Worm (Caenorhabditis elegans) whole organism, dauer: ENCODE measurements around the gene F53C3.11.

Source experiments
- unc-62 ChIP-seq: sonication (generic microtip); optimal IDR thresholded peaks from 2 replicates; lab custom pipeline; 2017; ENCODE audit warnings: missing biosample characterization, missing genetic modification reagents, missing genetic modification characterization

Gene F53C3.11

ce11 chrII:3906615-3907190, at the start of gene F53C3.11, which contains the start of gene fbxb-103:
Gene F53C3.11 (minus strand): TSS chrII:3906715.
Gene fbxb-103 (plus strand): TSS chrII:3907140.
- no peak for TF ChIP-seq unc-62 (GFP tag; lab: Kevin White, UChicago)

- TF ChIP-seq unc-62 (GFP tag; lab: Kevin White, UChicago): no peak
These were observed 49.4 kb upstream of the F53C3.11 start for ce11 chrII:3955938-3956337.

- no peak for TF ChIP-seq unc-62 (GFP tag; lab: Kevin White, UChicago)
These were observed 48.3 kb upstream of the F53C3.11 start for ce11 chrII:3954838-3955237.

ce11 chrII:3954018-3954417, 47.5 kb upstream of the F53C3.11 start:
- no peak for TF ChIP-seq unc-62 (GFP tag; lab: Kevin White, UChicago)

ce11 chrII:3952967-3953366, 46.5 kb upstream of the F53C3.11 start:
- no peak for TF ChIP-seq unc-62 (GFP tag; lab: Kevin White, UChicago)

- TF ChIP-seq unc-62 (GFP tag; lab: Kevin White, UChicago): no peak
These were observed 45.9 kb upstream of the F53C3.11 start for ce11 chrII:3952368-3952767.

- no peak for TF ChIP-seq unc-62 (GFP tag; lab: Kevin White, UChicago)
These were observed 44.8 kb upstream of the F53C3.11 start for ce11 chrII:3951354-3951753.

ce11 chrII:3950077-3950476, 43.6 kb upstream of the F53C3.11 start, which contains the start of gene sea-2:
Gene sea-2 (plus strand): TSS chrII:3950377.
- TF ChIP-seq unc-62 (GFP tag; lab: Kevin White, UChicago): no peak

- TF ChIP-seq unc-62 (GFP tag; lab: Kevin White, UChicago): no peak
These were observed 42.0 kb upstream of the F53C3.11 start for ce11 chrII:3948507-3948906.

ce11 chrII:3947404-3947803, 40.9 kb upstream of the F53C3.11 start:
- no peak for TF ChIP-seq unc-62 (GFP tag; lab: Kevin White, UChicago)

- no peak for TF ChIP-seq unc-62 (GFP tag; lab: Kevin White, UChicago)
These were observed 29.5 kb upstream of the F53C3.11 start for ce11 chrII:3935990-3936389.

- no peak for TF ChIP-seq unc-62 (GFP tag; lab: Kevin White, UChicago)
These were observed 28.6 kb upstream of the F53C3.11 start for ce11 chrII:3935098-3935497.

ce11 chrII:3934085-3934484, 27.6 kb upstream of the F53C3.11 start, which contains the start of gene Y14H12B.1:
Gene Y14H12B.1 (plus strand): TSS chrII:3934447.
- TF ChIP-seq unc-62 (GFP tag; lab: Kevin White, UChicago): no peak

ce11 chrII:3933640-3934039, 27.1 kb upstream of the F53C3.11 start, which contains the start of gene Y14H12B.2:
Gene Y14H12B.2 (minus strand): TSS chrII:3933740.
- no peak for TF ChIP-seq unc-62 (GFP tag; lab: Kevin White, UChicago)

ce11 chrII:3931825-3932224, 25.3 kb upstream of the F53C3.11 start:
- no peak for TF ChIP-seq unc-62 (GFP tag; lab: Kevin White, UChicago)

- TF ChIP-seq unc-62 (GFP tag; lab: Kevin White, UChicago): no peak
These were observed 24.7 kb upstream of the F53C3.11 start for ce11 chrII:3931230-3931629.

ce11 chrII:3930478-3931182, 24.1 kb upstream of the F53C3.11 start:
- no peak for TF ChIP-seq unc-62 (GFP tag; lab: Kevin White, UChicago)
